Worm (Caenorhabditis elegans) whole organism, L2 larva: ENCODE measurements around the gene klp-3.
A peak's percentile ranks its signal among the peaks of the same experiment; 100 is the strongest.

Experiments
- C34F6.9 ChIP-seq: fragments of 150-350 bp; optimal IDR thresholded peaks from 2 replicates; lab custom pipeline; 2014; ENCODE audit warnings: missing biosample characterization, missing genetic modification characterization
- F13H6.1 ChIP-seq: sonication (generic microtip); optimal IDR thresholded peaks from 2 replicates; lab custom pipeline; 2016; ENCODE audit warnings: missing genetic modification characterization, missing compliant biosample characterization
- ZK546.5 ChIP-seq: sonication (generic microtip); optimal IDR thresholded peaks from 2 replicates; lab custom pipeline; 2017; ENCODE audit warnings: missing biosample characterization, missing genetic modification characterization
- aly-2 ChIP-seq: fragments of 150-350 bp; optimal IDR thresholded peaks from 2 replicates; lab custom pipeline; 2014; ENCODE audit warnings: missing biosample characterization, missing genetic modification characterization
- ama-1 ChIP-seq: fragments of 150-350 bp; optimal IDR thresholded peaks from 2 replicates; lab custom pipeline; 2018; ENCODE audit warnings: inconsistent platforms
- ceh-16 ChIP-seq: fragments of 150-350 bp; optimal IDR thresholded peaks from 2 replicates; lab custom pipeline; 2014; ENCODE audit warnings: missing biosample characterization, missing genetic modification characterization
- ceh-82 ChIP-seq: fragments of 150-350 bp; optimal IDR thresholded peaks from 2 replicates; lab custom pipeline; 2014; ENCODE audit warnings: missing biosample characterization, missing genetic modification characterization
- crh-2 ChIP-seq: sonication (generic microtip); optimal IDR thresholded peaks from 2 replicates; lab custom pipeline; 2017; ENCODE audit warnings: missing biosample characterization, missing genetic modification characterization
- dmd-4 ChIP-seq: sonication (generic microtip); optimal IDR thresholded peaks from 2 replicates; lab custom pipeline; 2017; ENCODE audit warnings: missing biosample characterization, missing genetic modification characterization
- elt-1 ChIP-seq: fragments of 150-350 bp; optimal IDR thresholded peaks from 2 replicates; lab custom pipeline; 2014; ENCODE audit warnings: missing biosample characterization, missing genetic modification characterization
- elt-3 ChIP-seq: sonication (generic microtip); optimal IDR thresholded peaks from 2 replicates; lab custom pipeline; 2017; ENCODE audit warnings: missing biosample characterization, missing genetic modification characterization
- fos-1 ChIP-seq: fragments of 150-350 bp; optimal IDR thresholded peaks from 2 replicates; lab custom pipeline; 2014; ENCODE audit warnings: missing biosample characterization, missing genetic modification characterization
- gmeb-1 ChIP-seq: fragments of 150-350 bp; optimal IDR thresholded peaks from 2 replicates; lab custom pipeline; 2014; ENCODE audit warnings: missing biosample characterization, missing genetic modification characterization
- lin-11 ChIP-seq: fragments of 150-350 bp; sonication (generic microtip); optimal IDR thresholded peaks from 2 replicates; lab custom pipeline; 2014; ENCODE audit warnings: missing biosample characterization, missing genetic modification characterization, inconsistent platforms, mixed read lengths
- lin-39 ChIP-seq: fragments of 150-350 bp; optimal IDR thresholded peaks from 2 replicates; lab custom pipeline; 2014; ENCODE audit warnings: missing biosample characterization, missing genetic modification reagents, missing genetic modification characterization
- lsy-2 ChIP-seq, 2 experiments: fragments of 150-350 bp in 1 of 2; sonication (generic microtip) in 1 of 2; optimal IDR thresholded peaks; 2 replicates each; lab custom pipeline; 2014 to 2017; ENCODE audit warnings: missing biosample characterization in 2 of 2, missing genetic modification characterization in 2 of 2
- mab-5 ChIP-seq: fragments of 150-350 bp; optimal IDR thresholded peaks from 2 replicates; lab custom pipeline; 2014; ENCODE audit warnings: missing biosample characterization, missing genetic modification characterization
- nhr-10 ChIP-seq: sonication (generic microtip); optimal IDR thresholded peaks from 2 replicates; lab custom pipeline; 2017; ENCODE audit warnings: missing biosample characterization, missing genetic modification characterization
- nhr-11 ChIP-seq: fragments of 150-350 bp; optimal IDR thresholded peaks from 2 replicates; lab custom pipeline; 2014; ENCODE audit warnings: missing biosample characterization, missing genetic modification characterization
- nhr-12 ChIP-seq: fragments of 150-350 bp; optimal IDR thresholded peaks from 2 replicates; lab custom pipeline; 2014; ENCODE audit warnings: missing biosample characterization, missing genetic modification characterization
- nhr-129 ChIP-seq: fragments of 150-350 bp; optimal IDR thresholded peaks from 2 replicates; lab custom pipeline; 2014; ENCODE audit warnings: missing biosample characterization, missing genetic modification characterization
- nhr-23 ChIP-seq: fragments of 150-350 bp; optimal IDR thresholded peaks from 2 replicates; lab custom pipeline; 2014; ENCODE audit warnings: missing biosample characterization, missing genetic modification reagents, missing genetic modification characterization
- nhr-237 ChIP-seq: fragments of 150-350 bp; optimal IDR thresholded peaks from 2 replicates; lab custom pipeline; 2014; ENCODE audit warnings: missing biosample characterization, missing genetic modification characterization
- nhr-6 ChIP-seq: fragments of 150-350 bp; optimal IDR thresholded peaks from 2 replicates; lab custom pipeline; 2014; ENCODE audit warnings: missing biosample characterization, missing genetic modification characterization
- nhr-77 ChIP-seq: fragments of 150-350 bp; optimal IDR thresholded peaks from 2 replicates; lab custom pipeline; 2014; ENCODE audit warnings: missing biosample characterization, missing genetic modification characterization
- sem-4 ChIP-seq: fragments of 150-350 bp; optimal IDR thresholded peaks from 2 replicates; lab custom pipeline; 2014; ENCODE audit warnings: missing biosample characterization, missing genetic modification reagents, missing genetic modification characterization
- skn-1 ChIP-seq: sonication (generic microtip); optimal IDR thresholded peaks from 2 replicates; lab custom pipeline; 2017; ENCODE audit warnings: missing biosample characterization, missing genetic modification characterization
- sma-3 ChIP-seq: sonication (generic microtip); optimal IDR thresholded peaks from 2 replicates; lab custom pipeline; 2016; ENCODE audit warnings: missing genetic modification reagents, missing genetic modification characterization, missing compliant biosample characterization
- sma-9 ChIP-seq, 2 experiments: fragments of 150-350 bp in 1 of 2; sonication (generic microtip) in 1 of 2; optimal IDR thresholded peaks; 2 replicates each; lab custom pipeline; 2014 to 2016; ENCODE audit warnings: missing genetic modification characterization in 2 of 2, mild to moderate bottlenecking in 1 of 2, missing biosample characterization in 1 of 2, missing compliant biosample characterization in 1 of 2, missing genetic modification reagents in 1 of 2, moderate library complexity in 1 of 2
- snpc-4 ChIP-seq: fragments of 150-350 bp; optimal IDR thresholded peaks from 2 replicates; lab custom pipeline; 2014; ENCODE audit warnings: missing biosample characterization, missing genetic modification characterization
- unc-39 ChIP-seq: fragments of 150-350 bp; optimal IDR thresholded peaks from 2 replicates; lab custom pipeline; 2014; ENCODE audit warnings: missing biosample characterization, missing genetic modification characterization
- unc-55 ChIP-seq: fragments of 150-350 bp; sonication (generic microtip); optimal IDR thresholded peaks from 3 replicates; lab custom pipeline; 2014; ENCODE audit warnings: missing biosample characterization, missing genetic modification reagents, missing genetic modification characterization
- unc-62 ChIP-seq: fragments of 150-350 bp; optimal IDR thresholded peaks from 2 replicates; lab custom pipeline; 2014; ENCODE audit warnings: missing biosample characterization, missing genetic modification reagents, missing genetic modification characterization
- zag-1 ChIP-seq: fragments of 150-350 bp; optimal IDR thresholded peaks from 2 replicates; lab custom pipeline; 2014; ENCODE audit warnings: missing biosample characterization, missing genetic modification characterization
- ztf-1 ChIP-seq: fragments of 200-800 bp; sonication (Bioruptor generic); conservative IDR thresholded peaks from 2 replicates; pipeline ENCODE4 v1.3.6; 2022; ENCODE audit warnings: missing genetic modification characterization, missing compliant biosample characterization
- ztf-11 ChIP-seq: sonication (generic microtip); optimal IDR thresholded peaks from 2 replicates; lab custom pipeline; 2017; ENCODE audit warnings: missing biosample characterization, missing genetic modification characterization

The klp-3 gene

ce11 chrII:7873843-7874372 lies 31.8 kb downstream of the klp-3 start, which contains the start of gene T01H3.3 (continued):
- TF ChIP-seq nhr-237 (tag; lab: Kevin White, UChicago): no peak
- TF ChIP-seq nhr-11 (tag; lab: Kevin White, UChicago): no peak
- no peak for TF ChIP-seq ZK546.5 (tag; lab: Kevin White, UChicago)
- TF ChIP-seq aly-2 (tag; lab: Kevin White, UChicago): no peak
- TF ChIP-seq elt-1 (tag; lab: Kevin White, UChicago): no peak

DNA sequence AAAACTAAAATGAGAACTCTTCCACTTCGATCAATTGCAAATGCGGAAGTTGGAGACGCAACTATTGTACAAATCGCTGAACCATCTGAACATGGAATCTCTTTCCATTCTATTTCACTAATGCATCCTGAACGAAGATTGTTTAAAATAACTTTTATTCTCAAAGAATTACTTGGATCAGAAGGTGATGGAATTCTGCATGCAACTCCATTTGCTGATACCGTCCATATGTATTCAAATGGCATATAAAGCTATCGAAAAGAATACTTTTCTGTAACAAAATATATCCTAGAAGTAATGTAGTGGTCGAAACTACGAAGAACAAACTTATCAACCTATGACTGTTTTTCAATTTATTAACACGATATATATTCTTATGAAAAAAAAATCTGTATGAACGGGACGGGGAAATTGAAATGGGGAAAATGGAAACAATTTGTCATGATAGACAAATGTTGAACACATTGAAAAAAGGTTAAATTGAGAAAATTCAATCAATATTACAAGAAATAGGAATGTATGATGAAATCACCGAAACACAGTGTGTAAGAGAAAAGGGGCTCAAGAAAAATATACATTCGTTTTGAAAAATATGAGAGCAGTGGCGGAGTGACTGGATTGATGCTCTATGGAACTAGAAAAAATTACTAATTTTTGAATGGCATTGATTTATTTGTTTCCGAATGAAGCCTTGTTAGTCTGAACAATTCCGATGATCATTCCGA lies 35.8 kb downstream of the klp-3 start, which contains the start of gene T01H3.2:
Gene T01H3.2, minus strand, starts transcription at position 251 of the 725 bp plus-strand sequence.
- TF ChIP-seq sma-3 (GFP tag; lab: Kevin White, UChicago) (no peak), lsy-2 (tag; optimal IDR thresholded peaks at IDR 0.05; lab: Kevin White, UChicago) (peak in 1 of 2 experiments; percentile 12), crh-2 (peak; percentile 3), ama-1 (lab: Kevin White, UChicago) (peak; percentile 2), nhr-23 (tag; lab: Kevin White, UChicago) (no peak)

ce11 chrII:7879266-7879718 lies 37.1 kb downstream of the klp-3 start, which contains the start of the genes vha-4 and T01H3.5:
vha-4 (minus strand) TSS chrII:7879316.
T01H3.5 (plus strand) TSS chrII:7879616.
- TF ChIP-seq fos-1 (tag; lab: Kevin White, UChicago): peak; percentile 62
- peak; percentile 5 for TF ChIP-seq nhr-129
- TF ChIP-seq nhr-6 (tag; lab: Kevin White, UChicago): no peak
- peak; percentile 16 for TF ChIP-seq unc-55 (GFP tag; lab: Kevin White, UChicago)
- TF ChIP-seq crh-2: no peak
- peak in 1 of 2 experiments; percentile 12 for TF ChIP-seq lsy-2 (tag; optimal IDR thresholded peaks at IDR 0.05; lab: Kevin White, UChicago)
- TF ChIP-seq mab-5: no peak

DNA sequence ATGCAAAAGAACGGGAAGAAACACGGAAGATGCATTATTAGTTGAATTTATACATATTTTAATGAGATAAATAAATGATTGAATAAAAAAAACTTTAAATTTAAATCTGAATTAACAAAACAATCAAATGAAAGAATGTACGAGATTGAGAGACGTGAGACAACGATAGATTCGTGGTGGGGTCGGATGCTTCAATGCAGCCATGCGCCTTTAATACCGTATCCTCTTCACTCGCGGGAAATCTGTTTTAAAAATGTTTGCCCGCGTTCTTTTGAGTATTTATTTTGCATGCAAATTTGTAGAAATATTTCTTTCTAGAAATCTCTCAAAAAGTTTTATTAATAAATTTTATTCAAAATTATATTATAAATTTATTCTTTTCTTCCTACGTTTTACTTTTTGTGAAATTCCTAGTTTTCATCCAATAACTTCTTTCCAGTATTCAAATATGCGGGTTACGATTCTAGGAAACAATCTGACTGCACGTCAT lies 38.3 kb downstream of the klp-3 start, which contains the start of gene perm-1:
Gene perm-1, plus strand, starts transcription at position 440 of the 490 bp plus-strand sequence.
- TF ChIP-seq ceh-82 (tag; lab: Kevin White, UChicago): no peak
- peak in 1 of 2 experiments; percentile 53 for TF ChIP-seq lsy-2 (tag; optimal IDR thresholded peaks at IDR 0.05; lab: Kevin White, UChicago)

- TF ChIP-seq lin-11 (tag; lab: Kevin White, UChicago) (peak; percentile 23), lsy-2 (tag; optimal IDR thresholded peaks at IDR 0.05; lab: Kevin White, UChicago) (peak in 1 of 2 experiments; percentile 38), nhr-129 (peak; percentile 20), ceh-82 (tag; lab: Kevin White, UChicago) (no peak), C34F6.9 (tag; lab: Kevin White, UChicago) (peak; percentile 65), ztf-11 (tag; lab: Kevin White, UChicago) (no peak), fos-1 (tag; lab: Kevin White, UChicago) (no peak), unc-55 (GFP tag; lab: Kevin White, UChicago) (peak; percentile 95)
Measured at ce11 chrII:7884898-7885297, 42.7 kb downstream of the klp-3 start.

DNA sequence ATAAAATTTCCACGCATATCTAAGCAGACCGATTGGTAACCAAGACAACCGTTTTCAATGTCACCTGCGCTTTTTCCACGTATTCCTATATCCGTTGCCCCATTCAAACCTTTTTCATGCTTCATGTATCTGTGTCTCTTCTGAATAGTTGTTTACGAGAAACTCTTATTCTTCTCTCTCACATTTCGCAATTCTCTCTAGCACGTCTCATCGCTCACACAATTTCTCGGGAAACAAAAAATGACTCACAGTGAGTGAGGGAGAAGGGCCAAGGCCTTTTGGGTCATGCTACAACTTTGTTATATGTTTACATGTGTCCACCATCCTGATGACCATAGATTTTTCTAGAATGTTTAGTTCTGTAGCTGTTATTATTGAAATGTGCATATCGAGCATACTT lies 45.1 kb downstream of the klp-3 start:
- no peak for TF ChIP-seq aly-2 (tag; lab: Kevin White, UChicago)
- TF ChIP-seq ceh-82 (tag; lab: Kevin White, UChicago): no peak
- TF ChIP-seq lin-11 (tag; lab: Kevin White, UChicago): peak; percentile 21
- no peak for TF ChIP-seq unc-62 (GFP tag; lab: Kevin White, UChicago)
- peak in 1 of 2 experiments; percentile 77 for TF ChIP-seq lsy-2 (tag; optimal IDR thresholded peaks at IDR 0.05; lab: Kevin White, UChicago)
- no peak for TF ChIP-seq ztf-1 (GFP tag; lab: Robert Waterston, UW)
- peak; percentile 40 for TF ChIP-seq sma-9 (GFP tag; optimal IDR thresholded peaks at IDR 0.05; lab: Kevin White, UChicago)
- no peak for TF ChIP-seq sma-9 (tag; optimal IDR thresholded peaks at IDR 0.05; lab: Kevin White, UChicago)
- no peak for TF ChIP-seq nhr-77
- TF ChIP-seq elt-3 (tag; lab: Kevin White, UChicago): no peak
- TF ChIP-seq ama-1 (lab: Kevin White, UChicago): peak; percentile 41
- TF ChIP-seq F13H6.1 (tag; lab: Kevin White, UChicago): no peak
- no peak for TF ChIP-seq sem-4 (tag; lab: Kevin White, UChicago)
- TF ChIP-seq snpc-4 (tag; lab: Kevin White, UChicago): no peak
- no peak for TF ChIP-seq nhr-6 (tag; lab: Kevin White, UChicago)
- peak; percentile 88 for TF ChIP-seq C34F6.9 (tag; lab: Kevin White, UChicago)
- TF ChIP-seq skn-1 (tag; lab: Kevin White, UChicago): peak; percentile 28
- TF ChIP-seq crh-2: peak; percentile 85
- TF ChIP-seq fos-1 (tag; lab: Kevin White, UChicago): peak; percentile 58
- no peak for TF ChIP-seq mab-5
- no peak for TF ChIP-seq lin-39
- no peak for TF ChIP-seq unc-39 (tag; lab: Kevin White, UChicago)
- no peak for TF ChIP-seq nhr-12 (tag; lab: Kevin White, UChicago)
- no peak for TF ChIP-seq nhr-10 (tag; lab: Kevin White, UChicago)
- TF ChIP-seq dmd-4 (tag; lab: Kevin White, UChicago): no peak
- no peak for TF ChIP-seq sma-3 (GFP tag; lab: Kevin White, UChicago)
- no peak for TF ChIP-seq ztf-11 (tag; lab: Kevin White, UChicago)
- TF ChIP-seq ceh-16 (tag; lab: Kevin White, UChicago): no peak
- TF ChIP-seq nhr-129: peak; percentile 92
- no peak for TF ChIP-seq ZK546.5 (tag; lab: Kevin White, UChicago)
- peak; percentile 83 for TF ChIP-seq zag-1 (tag; lab: Kevin White, UChicago)
- no peak for TF ChIP-seq nhr-23 (tag; lab: Kevin White, UChicago)
- TF ChIP-seq gmeb-1 (tag; lab: Kevin White, UChicago): no peak
- peak; percentile 44 for TF ChIP-seq unc-55 (GFP tag; lab: Kevin White, UChicago)
